Worm (Caenorhabditis elegans): Measurements from ENCODE around the gene T11B7.1.
A peak's percentile ranks its signal among the peaks of the same experiment; 100 is the strongest.

The T11B7.1 gene

DNA sequence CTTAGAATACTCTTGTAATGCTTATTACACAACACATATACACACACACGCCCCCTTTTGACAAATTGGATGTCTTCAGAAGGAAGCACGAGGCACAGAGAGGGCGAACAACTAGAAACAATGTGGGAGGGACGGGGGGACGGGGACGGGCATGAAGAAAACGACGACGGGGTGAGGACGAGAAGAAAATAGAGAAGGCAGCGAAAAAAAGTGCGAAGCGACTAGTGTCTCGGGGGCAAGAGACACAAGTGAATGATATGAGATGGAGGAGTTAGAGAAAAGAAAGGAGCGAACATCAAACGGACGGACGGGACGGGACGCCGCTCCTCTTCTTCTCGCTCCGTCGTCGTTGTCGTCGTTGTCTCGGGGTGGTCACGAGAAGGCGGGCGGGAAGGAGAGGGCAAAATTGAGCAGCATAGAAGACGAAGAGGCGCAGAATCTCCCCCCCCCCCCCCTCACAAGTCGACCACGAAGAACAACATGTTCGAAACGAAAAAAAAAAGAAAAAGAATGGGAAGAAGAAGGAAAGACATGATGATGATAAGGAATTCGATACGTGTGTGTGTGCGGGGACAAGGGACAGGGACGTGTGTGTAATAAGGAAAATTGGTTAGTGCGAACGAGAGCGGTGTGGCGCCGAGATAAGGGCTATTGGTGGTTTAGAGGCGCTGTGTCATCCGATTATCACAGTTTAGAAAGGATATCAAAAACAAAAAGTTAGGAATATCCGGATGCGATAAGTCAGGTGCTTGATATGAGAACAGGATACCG is 45.4 kb upstream of the T11B7.1 start:
- peak; percentile 57 for TF ChIP-seq ceh-28 (tag; optimal IDR thresholded peaks at IDR 0.05)
- TF ChIP-seq lin-39 (tag; optimal IDR thresholded peaks at IDR 0.05) = peak; percentile 79
- TF ChIP-seq tbx-2 (tag; optimal IDR thresholded peaks at IDR 0.05) = peak; percentile 71
- no peak for TF ChIP-seq fkh-2 (tag; optimal IDR thresholded peaks at IDR 0.05)
- peak; percentile 90 for TF ChIP-seq fkh-10 (GFP tag; optimal IDR thresholded peaks at IDR 0.05)
- peak; percentile 82 for TF ChIP-seq lsy-12 (tag; optimal IDR thresholded peaks at IDR 0.05)
- no peak for TF ChIP-seq ZK546.5 (tag; optimal IDR thresholded peaks at IDR 0.05)
- TF ChIP-seq ama-1 (optimal IDR thresholded peaks at IDR 0.05) = no peak
- no peak for TF ChIP-seq unc-39 (tag; optimal IDR thresholded peaks at IDR 0.05)
- peak; percentile 56 for TF ChIP-seq pqm-1 (tag; optimal IDR thresholded peaks at IDR 0.05)
- TF ChIP-seq unc-62 (GFP tag; optimal IDR thresholded peaks at IDR 0.05) = peak; percentile 80
- TF ChIP-seq nhr-28 (tag; optimal IDR thresholded peaks at IDR 0.05) = no peak
- no peak for TF ChIP-seq fos-1 (tag; optimal IDR thresholded peaks at IDR 0.05)
- TF ChIP-seq mdl-1 (tag; optimal IDR thresholded peaks at IDR 0.05) = peak; percentile 75
- TF ChIP-seq ceh-16 (tag; optimal IDR thresholded peaks at IDR 0.05) = no peak
- peak; percentile 83 for TF ChIP-seq snpc-4 (tag; optimal IDR thresholded peaks at IDR 0.05)
- peak; percentile 80 for TF ChIP-seq hmg-11 (tag; optimal IDR thresholded peaks at IDR 0.05)
- no peak for TF ChIP-seq eor-1 (tag; optimal IDR thresholded peaks at IDR 0.05)
- no peak for TF ChIP-seq aly-2 (tag; optimal IDR thresholded peaks at IDR 0.05)
- TF ChIP-seq elt-1 (tag; optimal IDR thresholded peaks at IDR 0.05) = peak; percentile 65
- no peak for TF ChIP-seq nhr-237 (tag; optimal IDR thresholded peaks at IDR 0.05)
- TF ChIP-seq R02D3.7 (tag; optimal IDR thresholded peaks at IDR 0.05) = peak; percentile 46
- TF ChIP-seq nfya-1 (tag; optimal IDR thresholded peaks at IDR 0.05; ENCODE audit: insufficient read depth) = peak; percentile 81
- peak; percentile 49 for TF ChIP-seq ceh-82 (tag; optimal IDR thresholded peaks at IDR 0.05)
- no peak for TF ChIP-seq mml-1 (tag; optimal IDR thresholded peaks at IDR 0.05)
- TF ChIP-seq nhr-25 (tag; optimal IDR thresholded peaks at IDR 0.05) = peak; percentile 88
- no peak for TF ChIP-seq ceh-9 (tag; optimal IDR thresholded peaks at IDR 0.05)
- TF ChIP-seq nhr-76 (tag; optimal IDR thresholded peaks at IDR 0.05) = no peak
- peak; percentile 83 for TF ChIP-seq nhr-23 (tag; optimal IDR thresholded peaks at IDR 0.05)
- TF ChIP-seq nhr-77 (tag; optimal IDR thresholded peaks at IDR 0.05) = no peak
- no peak for TF ChIP-seq sea-2 (GFP tag; optimal IDR thresholded peaks at IDR 0.05)
- TF ChIP-seq skn-1 (tag; optimal IDR thresholded peaks at IDR 0.05) = peak; percentile 12
- peak; percentile 77 for TF ChIP-seq jun-1 (tag; optimal IDR thresholded peaks at IDR 0.05)
- TF ChIP-seq nhr-67 (tag; optimal IDR thresholded peaks at IDR 0.05) = no peak
- TF ChIP-seq egl-27 (tag; optimal IDR thresholded peaks at IDR 0.05) = peak; percentile 53
- TF ChIP-seq pha-4 (tag; optimal IDR thresholded peaks at IDR 0.05) = peak; percentile 68
- TF ChIP-seq daf-12 (tag; optimal IDR thresholded peaks at IDR 0.05) = peak; percentile 7
- peak; percentile 67 for TF ChIP-seq ztf-4 (tag; optimal IDR thresholded peaks at IDR 0.05)
- TF ChIP-seq nhr-11 (tag; optimal IDR thresholded peaks at IDR 0.05) = no peak
- TF ChIP-seq nhr-43 (tag; optimal IDR thresholded peaks at IDR 0.05; ENCODE audit: poor library complexity, severe bottlenecking) = peak; percentile 62
- TF ChIP-seq lin-15B (tag; optimal IDR thresholded peaks at IDR 0.05) = peak; percentile 17
- no peak for TF ChIP-seq egl-5 (tag; optimal IDR thresholded peaks at IDR 0.05)
- TF ChIP-seq ztf-11 (tag; optimal IDR thresholded peaks at IDR 0.05) = no peak
- TF ChIP-seq elt-2 (tag; optimal IDR thresholded peaks at IDR 0.05) = peak; percentile 97
- peak in 1 of 3 experiments; percentile 11 for TF ChIP-seq elt-3 (tag; optimal IDR thresholded peaks at IDR 0.05)
- TF ChIP-seq zag-1 (tag; optimal IDR thresholded peaks at IDR 0.05) = peak; percentile 29
- no peak for TF ChIP-seq nhr-12 (tag; optimal IDR thresholded peaks at IDR 0.05)
